Worm (Caenorhabditis elegans): Measurements from ENCODE around the gene ssq-1.

Gene ssq-1

ce11 chrIV:9852250-9852649, at the start of gene ssq-1:
ssq-1 (plus strand) TSS chrIV:9852550.
- TF ChIP-seq ceh-24 (tag; optimal IDR thresholded peaks at IDR 0.05) (no peak), elt-4 (tag; optimal IDR thresholded peaks at IDR 0.05) (no peak), sdc-2 (tag; optimal IDR thresholded peaks at IDR 0.05) (no peak), pax-1 (tag; optimal IDR thresholded peaks at IDR 0.05) (no peak), pat-9 (tag; optimal IDR thresholded peaks at IDR 0.05) (no peak), ceh-45 (GFP tag; IDR thresholded peaks at IDR 0.05) (no peak), T23F11.4 (GFP tag; optimal IDR thresholded peaks at IDR 0.05) (no peak), ceh-19 (GFP tag; optimal IDR thresholded peaks at IDR 0.05) (no peak), pha-2 (tag; optimal IDR thresholded peaks at IDR 0.05) (no peak), ets-4 (tag; optimal IDR thresholded peaks at IDR 0.05) (no peak), mec-3 (tag; optimal IDR thresholded peaks at IDR 0.05; ENCODE audit: borderline replicate concordance) (no peak), ceh-14 (tag; optimal IDR thresholded peaks at IDR 0.05) (no peak), pros-1 (tag; optimal IDR thresholded peaks at IDR 0.05) (no peak), unc-3 (GFP tag; conservative IDR thresholded peaks at IDR 0.05) (no peak), unc-3 (tag; optimal IDR thresholded peaks at IDR 0.05) (no peak), elt-2 (tag; optimal IDR thresholded peaks at IDR 0.05) (no peak), syd-9 (tag; optimal IDR thresholded peaks at IDR 0.05) (no peak), nhr-232 (tag; optimal IDR thresholded peaks at IDR 0.05) (no peak), fkh-6 (tag; optimal IDR thresholded peaks at IDR 0.05) (no peak)

ce11 chrIV:9802711-9803110, 49.6 kb upstream of the ssq-1 start, which contains the start of gene fat-3:
fat-3 (plus strand) TSS chrIV:9803023.
- no peak for TF ChIP-seq ref-2 (tag; optimal IDR thresholded peaks at IDR 0.05)
- TF ChIP-seq ceh-30 (tag; optimal IDR thresholded peaks at IDR 0.05), result no peak
- TF ChIP-seq C08G9.2 (tag; optimal IDR thresholded peaks at IDR 0.05), result no peak
- TF ChIP-seq K09A11.1 (tag; optimal IDR thresholded peaks at IDR 0.05; ENCODE audit: insufficient read depth), result no peak
- no peak for TF ChIP-seq C38D4.7 (GFP tag; optimal IDR thresholded peaks at IDR 0.05)
- TF ChIP-seq pha-2 (tag; optimal IDR thresholded peaks at IDR 0.05), result no peak
- TF ChIP-seq ceh-48 (tag; optimal IDR thresholded peaks at IDR 0.05), result no peak
- TF ChIP-seq ceh-24 (tag; optimal IDR thresholded peaks at IDR 0.05), result no peak
- TF ChIP-seq ceh-22 (tag; optimal IDR thresholded peaks at IDR 0.05), result no peak

DNA sequence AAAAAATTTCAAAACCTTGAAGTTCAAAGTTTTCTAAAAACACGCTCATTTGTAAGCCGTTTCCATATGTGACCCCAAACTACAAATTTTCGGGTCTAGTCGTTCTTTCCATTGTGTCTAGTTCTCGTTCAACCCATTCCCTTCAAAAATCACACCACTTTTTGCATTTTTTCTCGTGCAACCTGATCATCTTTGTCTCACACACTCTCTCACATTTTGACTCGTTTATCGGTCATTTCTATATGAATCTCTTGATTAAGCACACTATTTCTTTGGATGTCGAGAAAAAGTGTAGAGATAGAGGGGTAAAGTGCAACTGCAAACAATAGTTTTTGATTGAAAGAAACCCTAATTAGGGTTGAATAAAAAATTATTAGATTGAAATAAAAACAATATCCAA, 48.8 kb upstream of the ssq-1 start:
- TF ChIP-seq hlh-15 (tag; optimal IDR thresholded peaks at IDR 0.05) (no peak), ceh-30 (tag; optimal IDR thresholded peaks at IDR 0.05) (no peak), unc-42 (tag; optimal IDR thresholded peaks at IDR 0.05) (peak; percentile 6)

DNA sequence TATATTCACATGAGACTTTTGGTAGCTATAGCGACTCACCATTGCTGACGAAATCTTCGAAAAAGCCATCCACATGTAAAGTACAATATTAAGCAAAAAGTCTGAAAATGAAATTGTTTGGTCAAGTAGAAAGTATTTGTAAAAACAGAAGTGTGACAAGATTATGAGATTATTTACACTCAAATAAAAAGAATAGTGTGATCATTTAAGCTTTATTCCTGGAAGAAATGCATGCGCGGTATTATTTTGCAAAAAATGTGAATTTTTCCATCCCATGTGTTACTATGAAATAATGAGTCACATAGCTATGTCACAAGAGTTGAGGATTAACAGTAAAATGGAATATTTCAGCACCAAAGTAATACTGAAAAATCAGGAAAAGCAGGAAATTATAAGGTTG, 41.7 kb upstream of the ssq-1 start, which contains the start of gene dct-15:
Gene dct-15 (minus strand): TSS at position 101 of the 400 bp plus-strand sequence.
- no peak for TF ChIP-seq ceh-6 (GFP tag; optimal IDR thresholded peaks at IDR 0.05)
- TF ChIP-seq odd-2 (tag; optimal IDR thresholded peaks at IDR 0.05), result no peak
- no peak for TF ChIP-seq ceh-34 (tag; optimal IDR thresholded peaks at IDR 0.05)
- no peak for TF ChIP-seq sdc-2 (tag; optimal IDR thresholded peaks at IDR 0.05)
- TF ChIP-seq ets-4 (tag; optimal IDR thresholded peaks at IDR 0.05), result no peak
- no peak for TF ChIP-seq ceh-19 (GFP tag; optimal IDR thresholded peaks at IDR 0.05)
- TF ChIP-seq che-1 (tag; optimal IDR thresholded peaks at IDR 0.05), result no peak
- no peak for TF ChIP-seq pha-4 (tag; optimal IDR thresholded peaks at IDR 0.05)
- TF ChIP-seq ceh-48 (tag; optimal IDR thresholded peaks at IDR 0.05), result no peak
- no peak for TF ChIP-seq ceh-9 (tag; optimal IDR thresholded peaks at IDR 0.05)
- TF ChIP-seq zip-5 (tag; optimal IDR thresholded peaks at IDR 0.05), result no peak
- TF ChIP-seq ceh-45 (GFP tag; IDR thresholded peaks at IDR 0.05), result no peak

DNA sequence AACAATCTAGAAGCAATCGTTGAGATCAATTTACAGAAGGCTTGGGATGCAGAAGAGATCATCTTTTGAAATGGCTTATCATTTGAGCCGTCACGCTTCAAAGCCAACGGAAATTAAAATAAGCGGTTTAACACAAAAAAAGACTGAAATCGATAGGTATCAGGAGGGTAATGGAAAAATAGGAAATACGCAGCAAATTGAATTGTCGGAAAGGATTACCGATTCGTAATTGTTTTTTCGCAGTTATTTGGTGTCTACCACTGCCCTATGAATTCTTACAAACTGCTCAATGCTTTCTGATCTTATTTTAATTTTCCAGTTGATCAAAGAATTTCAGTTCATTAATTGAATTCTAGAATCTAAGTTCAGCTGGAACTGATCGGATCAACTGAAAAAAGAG, 40.9 kb upstream of the ssq-1 start:
- no peak for TF ChIP-seq rnt-1 (tag; optimal IDR thresholded peaks at IDR 0.05)
- TF ChIP-seq elt-2 (tag; optimal IDR thresholded peaks at IDR 0.05), result no peak
- no peak for TF ChIP-seq pha-2 (tag; optimal IDR thresholded peaks at IDR 0.05)
- no peak for TF ChIP-seq ceh-2 (tag; optimal IDR thresholded peaks at IDR 0.05)
- no peak for TF ChIP-seq lin-11 (tag; optimal IDR thresholded peaks at IDR 0.05)
- TF ChIP-seq fax-1 (tag; optimal IDR thresholded peaks at IDR 0.05), result no peak
- no peak for TF ChIP-seq syd-9 (tag; optimal IDR thresholded peaks at IDR 0.05)
- no peak for TF ChIP-seq ceh-30 (tag; optimal IDR thresholded peaks at IDR 0.05)
- TF ChIP-seq ceh-9 (tag; optimal IDR thresholded peaks at IDR 0.05), result no peak
- TF ChIP-seq C38D4.7 (GFP tag; optimal IDR thresholded peaks at IDR 0.05), result no peak
- no peak for TF ChIP-seq pqm-1 (tag; optimal IDR thresholded peaks at IDR 0.05)
- no peak for TF ChIP-seq tbx-7 (tag; optimal IDR thresholded peaks at IDR 0.05)
- no peak for TF ChIP-seq hlh-15 (tag; optimal IDR thresholded peaks at IDR 0.05)
- no peak for TF ChIP-seq madf-2 (tag; optimal IDR thresholded peaks at IDR 0.05)
- no peak for TF ChIP-seq hlh-6 (tag; optimal IDR thresholded peaks at IDR 0.05)
- no peak for TF ChIP-seq nhr-11 (tag; optimal IDR thresholded peaks at IDR 0.05)
